Fruit fly (Drosophila melanogaster) Kc167 (cell line): ENCODE measurements around the gene CG8891.

Experiments used
- Myc ChIP-seq: fragments of >200 bp; optimal IDR thresholded peaks from 2 replicates; lab custom pipeline; 2017; ENCODE audit warnings: missing external identifiers
- h ChIP-seq: fragments of >200 bp; optimal IDR thresholded peaks from 3 replicates; lab custom pipeline; 2018; ENCODE audit warnings: missing external identifiers
- psq ChIP-seq: fragments of >200 bp; optimal IDR thresholded peaks from 2 replicates; lab custom pipeline; 2017; ENCODE audit warnings: missing external identifiers
- ttk ChIP-seq: sonication (Bioruptor generic); optimal IDR thresholded peaks from 2 replicates; lab custom pipeline; 2017; ENCODE audit warnings: missing external identifiers

DNA sequence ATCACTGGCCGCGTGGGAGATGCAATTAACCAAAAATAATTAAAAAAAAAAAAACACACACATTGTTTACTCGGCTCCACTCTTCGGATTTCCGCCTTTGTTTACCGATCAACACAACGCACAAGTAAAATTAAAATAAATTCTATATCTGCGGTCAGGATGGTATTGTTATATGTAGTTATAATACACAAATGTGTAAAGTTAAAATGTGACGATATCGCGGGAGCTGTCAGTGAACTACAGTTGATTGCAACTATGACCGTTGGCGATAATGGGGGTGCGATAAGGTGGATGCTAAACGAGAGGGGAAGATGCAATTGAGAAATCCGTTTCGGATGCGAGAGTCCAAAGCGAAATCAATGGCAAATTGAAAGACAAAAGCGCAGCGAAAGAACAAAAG lies 27.1 kb upstream of the CG8891 start:
- TF ChIP-seq psq (lab: Kevin White, UChicago) = no peak
- TF ChIP-seq h (lab: Kevin White, UChicago) = no peak
- TF ChIP-seq Myc (lab: Kevin White, UChicago) = no peak
- TF ChIP-seq ttk (lab: Kevin White, UChicago) = no peak
